Worm (Caenorhabditis elegans) whole organism, midembryonic: ENCODE measurements around the gene F21D5.3.

Experiments used
- T22C8.4 ChIP-seq: fragments of 200-800 bp; sonication (Bioruptor generic); IDR thresholded peaks from 2 replicates; pipeline ENCODE4 v1.3.6; 2022; ENCODE audit warnings: missing genetic modification characterization, missing compliant biosample characterization
- cog-1 ChIP-seq: sonication (generic microtip); optimal IDR thresholded peaks from 2 replicates; lab custom pipeline; 2016; ENCODE audit warnings: missing genetic modification characterization, missing compliant biosample characterization
- flt-1 ChIP-seq: fragments of 200-800 bp; sonication (Bioruptor generic); IDR thresholded peaks from 2 replicates; pipeline ENCODE4 v1.3.6; 2022; ENCODE audit warnings: missing genetic modification characterization, missing compliant biosample characterization
- klf-2 ChIP-seq: fragments of 200-800 bp; sonication (Bioruptor generic); conservative IDR thresholded peaks from 2 replicates; pipeline ENCODE4 v1.3.6; 2022; ENCODE audit warnings: missing genetic modification reagents, missing genetic modification characterization, missing compliant biosample characterization
- med-1 ChIP-seq: sonication (generic microtip); optimal IDR thresholded peaks from 2 replicates; lab custom pipeline; 2017; ENCODE audit warnings: missing genetic modification characterization, mild to moderate bottlenecking, missing compliant biosample characterization, antibody characterized with exemption, missing genetic modification reagents; ENCODE audit not compliant: insufficient read depth
- ref-1 ChIP-seq: fragments of 200-800 bp; sonication (Bioruptor generic); conservative IDR thresholded peaks from 2 replicates; pipeline ENCODE4 v1.3.6; 2022; ENCODE audit warnings: missing genetic modification reagents, missing genetic modification characterization, missing compliant biosample characterization
- tab-1 ChIP-seq: fragments of 200-800 bp; sonication (Bioruptor generic); IDR thresholded peaks from 2 replicates; pipeline ENCODE4 v1.3.6; 2022; ENCODE audit warnings: missing genetic modification characterization, missing compliant biosample characterization
- ztf-23 ChIP-seq: fragments of 200-800 bp; sonication (Bioruptor generic); IDR thresholded peaks from 2 replicates; pipeline ENCODE4 v1.3.6; 2022; ENCODE audit warnings: missing genetic modification reagents, missing genetic modification characterization, missing compliant biosample characterization
- ztf-29 ChIP-seq: fragments of 200-800 bp; sonication (Bioruptor generic); IDR thresholded peaks from 2 replicates; pipeline ENCODE4 v1.3.6; 2022; ENCODE audit warnings: missing genetic modification reagents, missing genetic modification characterization, missing compliant biosample characterization

F21D5.3 gene

ce11 chrIV:8757729-8758128 is 27.1 kb downstream of the F21D5.3 start:
- TF ChIP-seq ztf-29 (GFP tag; lab: Robert Waterston, UW) (no peak), T22C8.4 (no peak), ref-1 (GFP tag; lab: Robert Waterston, UW) (no peak), med-1 (no peak), cog-1 (tag; lab: Kevin White, UChicago) (no peak), flt-1 (GFP tag; lab: Robert Waterston, UW) (no peak), tab-1 (GFP tag; lab: Robert Waterston, UW) (no peak), ztf-23 (no peak)

DNA sequence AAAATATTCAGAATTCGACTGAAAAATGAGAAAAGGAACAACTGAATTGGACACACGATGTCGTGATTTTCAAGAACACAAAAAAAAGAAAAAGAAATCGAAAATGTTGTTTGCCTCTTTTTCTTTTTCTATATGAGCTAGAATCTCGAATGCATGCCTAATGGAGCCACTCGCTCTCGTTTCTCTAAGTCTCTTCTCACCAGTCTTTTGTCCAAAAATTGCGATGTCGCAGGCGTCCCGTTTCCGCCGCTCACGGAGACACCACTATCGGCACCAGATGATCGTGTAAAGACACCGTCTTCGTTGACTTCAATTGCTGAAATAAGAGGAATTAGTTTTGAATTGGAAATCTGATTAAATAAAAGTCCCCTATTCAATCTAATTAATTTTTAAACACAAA is 28.0 kb downstream of the F21D5.3 start:
- TF ChIP-seq med-1 = no peak
- TF ChIP-seq ztf-29 (GFP tag; lab: Robert Waterston, UW) = no peak
- TF ChIP-seq flt-1 (GFP tag; lab: Robert Waterston, UW) = no peak
- no peak for TF ChIP-seq ref-1 (GFP tag; lab: Robert Waterston, UW)
- TF ChIP-seq klf-2 (GFP tag; lab: Robert Waterston, UW) = no peak
- TF ChIP-seq T22C8.4 = no peak
- no peak for TF ChIP-seq tab-1 (GFP tag; lab: Robert Waterston, UW)
- TF ChIP-seq ztf-23 = no peak

DNA sequence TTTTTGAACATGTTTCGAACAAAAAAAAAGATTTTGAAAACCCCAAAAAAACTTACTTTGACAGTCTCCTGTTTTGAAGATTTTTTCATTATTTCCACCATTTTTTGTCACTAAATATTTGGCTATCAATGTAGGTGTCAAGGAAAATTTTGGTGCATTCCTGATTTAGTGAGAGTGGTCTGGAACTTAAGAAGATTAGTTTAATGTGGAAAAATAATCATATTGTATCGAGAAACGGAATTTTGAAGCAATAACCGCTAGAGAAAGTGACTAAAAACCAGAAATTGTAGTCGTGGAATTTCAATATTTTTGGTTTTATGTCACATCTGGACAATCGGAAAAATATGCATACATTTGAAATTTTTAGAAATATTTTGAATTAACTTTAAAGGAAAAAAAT is 31.3 kb downstream of the F21D5.3 start, which contains the start of the genes F20C5.11 and klp-11:
Gene F20C5.11 (minus strand): TSS at position 101 of the 400 bp plus-strand sequence.
Gene klp-11 (minus strand): TSS at position 171 of the 400 bp plus-strand sequence.
- no peak for TF ChIP-seq tab-1 (GFP tag; lab: Robert Waterston, UW)
- TF ChIP-seq ref-1 (GFP tag; lab: Robert Waterston, UW) = no peak
- no peak for TF ChIP-seq T22C8.4
- TF ChIP-seq med-1 = no peak
- TF ChIP-seq klf-2 (GFP tag; lab: Robert Waterston, UW) = no peak
- no peak for TF ChIP-seq flt-1 (GFP tag; lab: Robert Waterston, UW)
- no peak for TF ChIP-seq ztf-23
- TF ChIP-seq cog-1 (tag; lab: Kevin White, UChicago) = no peak
- no peak for TF ChIP-seq ztf-29 (GFP tag; lab: Robert Waterston, UW)

DNA sequence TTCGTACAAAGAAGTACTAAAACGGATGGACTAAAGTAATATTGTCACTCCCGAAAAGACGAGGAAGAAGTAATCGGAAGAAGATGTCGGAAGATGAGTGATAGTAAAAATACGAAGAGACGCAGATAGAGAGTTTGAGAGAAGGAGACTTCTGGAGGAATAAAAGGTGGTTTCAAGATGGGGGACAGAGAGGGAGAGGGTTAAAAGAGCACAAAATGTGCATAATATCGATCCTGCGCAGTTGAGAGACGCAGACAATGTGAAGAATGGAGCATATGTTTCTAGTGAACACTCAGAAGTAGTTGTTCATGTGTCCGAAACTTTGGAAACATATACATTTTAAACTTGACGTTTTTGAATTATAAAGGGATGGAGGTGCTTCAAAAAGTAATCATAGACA is 31.9 kb downstream of the F21D5.3 start:
- TF ChIP-seq ref-1 (GFP tag; lab: Robert Waterston, UW) = no peak
- peak; percentile 47 for TF ChIP-seq cog-1 (tag; lab: Kevin White, UChicago)
- TF ChIP-seq med-1 = no peak
- TF ChIP-seq tab-1 (GFP tag; lab: Robert Waterston, UW) = no peak
- no peak for TF ChIP-seq ztf-23
- TF ChIP-seq T22C8.4 = peak; percentile 74
- TF ChIP-seq klf-2 (GFP tag; lab: Robert Waterston, UW) = no peak

ce11 chrIV:8764567-8764966 is 34.0 kb downstream of the F21D5.3 start, which contains the start of gene cdc-50.B:
cdc-50.B (plus strand) TSS chrIV:8764867.
- no peak for TF ChIP-seq T22C8.4
- TF ChIP-seq ztf-29 (GFP tag; lab: Robert Waterston, UW) = no peak
- no peak for TF ChIP-seq med-1

DNA sequence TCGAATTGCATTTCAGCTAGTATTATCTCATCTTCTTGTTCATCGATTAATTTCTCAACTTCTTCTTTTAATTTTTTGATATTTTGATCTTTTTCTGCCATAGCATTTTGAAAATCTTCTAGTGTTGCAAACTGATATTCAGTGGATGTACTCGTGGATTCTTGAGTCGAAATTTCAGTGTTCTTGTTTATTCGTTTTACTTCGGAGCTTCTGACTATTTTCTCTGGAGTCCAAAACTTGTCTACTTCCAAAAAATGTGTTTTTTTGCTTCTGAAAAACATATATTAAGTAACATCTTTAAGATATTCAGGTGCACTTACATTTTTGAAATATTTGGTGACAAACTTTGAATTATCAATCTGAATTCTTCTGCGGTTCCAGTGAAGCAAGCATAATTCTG is 38.9 kb downstream of the F21D5.3 start, which contains the start of gene F20C5.5:
Gene F20C5.5 (minus strand): TSS at position 101 of the 400 bp plus-strand sequence.
- no peak for TF ChIP-seq ztf-23
- no peak for TF ChIP-seq med-1
- TF ChIP-seq klf-2 (GFP tag; lab: Robert Waterston, UW) = no peak
- no peak for TF ChIP-seq cog-1 (tag; lab: Kevin White, UChicago)
- no peak for TF ChIP-seq tab-1 (GFP tag; lab: Robert Waterston, UW)
- no peak for TF ChIP-seq flt-1 (GFP tag; lab: Robert Waterston, UW)
- TF ChIP-seq ztf-29 (GFP tag; lab: Robert Waterston, UW) = no peak
- no peak for TF ChIP-seq ref-1 (GFP tag; lab: Robert Waterston, UW)
- TF ChIP-seq T22C8.4 = no peak

- TF ChIP-seq cog-1 (tag; lab: Kevin White, UChicago) = no peak
- no peak for TF ChIP-seq flt-1 (GFP tag; lab: Robert Waterston, UW)
- no peak for TF ChIP-seq tab-1 (GFP tag; lab: Robert Waterston, UW)
- TF ChIP-seq klf-2 (GFP tag; lab: Robert Waterston, UW) = no peak
- TF ChIP-seq T22C8.4 = no peak
- no peak for TF ChIP-seq med-1
- TF ChIP-seq ztf-29 (GFP tag; lab: Robert Waterston, UW) = no peak
- TF ChIP-seq ztf-23 = no peak
- TF ChIP-seq ref-1 (GFP tag; lab: Robert Waterston, UW) = no peak
These were observed 42.2 kb downstream of the F21D5.3 start, which contains the start of gene F20C5.6 for ce11 chrIV:8772800-8773256. F20C5.6 (minus strand) TSS chrIV:8773206.

DNA sequence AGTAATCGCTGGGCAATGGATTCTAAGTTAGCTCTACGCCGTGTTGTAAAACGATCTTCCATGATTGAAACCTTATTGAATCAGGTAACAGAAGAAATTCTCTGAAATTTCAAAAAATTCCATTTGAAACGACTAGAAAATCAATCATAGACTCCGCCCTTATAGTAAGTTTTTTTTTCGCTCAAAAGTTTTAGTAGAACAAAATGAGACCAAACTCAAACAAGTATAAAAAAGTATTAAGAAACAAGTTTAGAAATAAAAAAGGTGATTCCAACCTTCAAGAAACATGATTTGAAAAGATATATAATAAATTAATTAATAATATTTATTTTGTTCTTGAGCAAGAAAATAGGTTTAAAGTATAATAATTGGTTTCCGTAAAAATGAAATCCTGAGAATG is 47.4 kb downstream of the F21D5.3 start, which contains the start of gene C33D9.6:
Gene C33D9.6 (minus strand): TSS at position 101 of the 400 bp plus-strand sequence.
- TF ChIP-seq ztf-29 (GFP tag; lab: Robert Waterston, UW) = no peak
- TF ChIP-seq cog-1 (tag; lab: Kevin White, UChicago) = no peak
- TF ChIP-seq tab-1 (GFP tag; lab: Robert Waterston, UW) = no peak
- TF ChIP-seq T22C8.4 = no peak

DNA sequence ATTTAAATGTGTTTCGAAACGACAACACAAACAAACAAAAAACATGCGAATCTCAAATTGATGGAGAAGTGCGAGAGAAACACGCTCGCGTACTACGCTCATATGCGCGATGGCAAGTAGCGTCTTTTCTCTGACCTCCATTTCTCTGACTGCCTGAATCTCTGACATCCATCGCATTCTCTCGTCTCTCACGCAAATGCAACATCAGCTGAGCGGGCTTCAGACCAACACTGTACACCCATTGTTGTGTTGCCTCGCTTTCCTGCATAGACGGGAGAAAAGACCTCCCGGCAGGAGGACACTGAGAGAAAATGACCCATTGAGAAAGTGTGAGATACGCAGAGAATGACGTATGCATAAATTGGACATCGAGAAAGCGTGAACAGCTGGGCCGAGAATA is 51.6 kb downstream of the F21D5.3 start:
- TF ChIP-seq flt-1 (GFP tag; lab: Robert Waterston, UW) (peak; percentile 73), ztf-29 (GFP tag; lab: Robert Waterston, UW) (peak; percentile 92), ref-1 (GFP tag; lab: Robert Waterston, UW) (no peak), ztf-23 (no peak), klf-2 (GFP tag; lab: Robert Waterston, UW) (no peak), tab-1 (GFP tag; lab: Robert Waterston, UW) (0 out of 2 replicates have a peak, but pooled peaks have one; percentile 51), T22C8.4 (no peak), cog-1 (tag; lab: Kevin White, UChicago) (peak; percentile 93), med-1 (no peak)

DNA sequence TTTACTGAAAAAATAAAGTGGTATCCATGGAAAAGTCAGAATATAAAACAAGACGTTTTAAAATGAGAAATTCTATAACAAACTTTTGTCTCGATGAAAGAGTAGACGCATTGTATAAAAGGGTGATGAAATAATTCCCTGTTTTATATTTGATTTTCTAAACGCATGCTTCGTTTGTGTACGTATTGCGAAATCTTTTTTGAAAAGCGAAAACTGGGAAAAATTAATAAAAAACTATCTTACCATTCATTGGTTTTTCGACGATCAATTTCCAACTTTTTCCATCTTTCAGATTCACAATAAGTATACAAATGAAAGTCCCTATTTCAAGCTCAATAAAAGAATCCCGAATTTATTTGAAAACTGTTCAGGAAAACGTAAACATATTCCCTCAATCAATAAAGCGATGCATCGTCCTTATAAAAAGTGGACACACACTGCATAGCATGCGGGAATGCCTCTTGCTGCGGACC is 54.3 kb downstream of the F21D5.3 start, which contains the start of gene C33D9.13:
Gene C33D9.13 (minus strand): TSS at position 423 of the 473 bp plus-strand sequence.
- no peak for TF ChIP-seq ztf-29 (GFP tag; lab: Robert Waterston, UW)
- TF ChIP-seq tab-1 (GFP tag; lab: Robert Waterston, UW) = no peak
- TF ChIP-seq ztf-23 = no peak
- no peak for TF ChIP-seq med-1
- no peak for TF ChIP-seq ref-1 (GFP tag; lab: Robert Waterston, UW)
- no peak for TF ChIP-seq T22C8.4
